Worm (Caenorhabditis elegans) whole organism, late embryonic: ENCODE results near the gene inf-1.

Source experiments
- K02D7.2 ChIP-seq: sonication (generic microtip); optimal IDR thresholded peaks from 2 replicates; lab custom pipeline; 2017; ENCODE audit warnings: mild to moderate bottlenecking, missing genetic modification characterization, missing compliant biosample characterization
- T23F11.4 ChIP-seq: fragments of 200-800 bp; sonication (Bioruptor generic); optimal IDR thresholded peaks from 2 replicates; lab custom pipeline; 2018; ENCODE audit warnings: mild to moderate bottlenecking, missing genetic modification characterization, missing compliant biosample characterization
- Y22D7AL.16 ChIP-seq: sonication (generic microtip); optimal IDR thresholded peaks from 2 replicates; lab custom pipeline; 2016; ENCODE audit warnings: missing genetic modification characterization, missing compliant biosample characterization
- ceh-22 ChIP-seq: sonication (generic microtip); optimal IDR thresholded peaks from 2 replicates; lab custom pipeline; 2017; ENCODE audit warnings: missing biosample characterization, missing genetic modification characterization
- ceh-24 ChIP-seq: sonication (generic microtip); optimal IDR thresholded peaks from 2 replicates; lab custom pipeline; 2016; ENCODE audit warnings: mild to moderate bottlenecking, missing genetic modification characterization, missing compliant biosample characterization
- ceh-31 ChIP-seq: sonication (generic microtip); optimal IDR thresholded peaks from 2 replicates; lab custom pipeline; 2016; ENCODE audit warnings: missing genetic modification characterization, missing compliant biosample characterization
- ceh-48 ChIP-seq: sonication (generic microtip); optimal IDR thresholded peaks from 2 replicates; lab custom pipeline; 2016; ENCODE audit warnings: missing genetic modification characterization, inconsistent platforms, missing compliant biosample characterization
- che-1 ChIP-seq: sonication (generic microtip); optimal IDR thresholded peaks from 2 replicates; lab custom pipeline; 2016; ENCODE audit warnings: mild to moderate bottlenecking, missing genetic modification characterization, missing compliant biosample characterization
- dmd-4 ChIP-seq: sonication (generic microtip); optimal IDR thresholded peaks from 2 replicates; lab custom pipeline; 2016; ENCODE audit warnings: borderline replicate concordance, missing genetic modification characterization, missing compliant biosample characterization
- dve-1 ChIP-seq: sonication (generic microtip); optimal IDR thresholded peaks from 2 replicates; lab custom pipeline; 2017; ENCODE audit warnings: antibody characterized with exemption, mild to moderate bottlenecking, missing genetic modification characterization, missing compliant biosample characterization
- elt-4 ChIP-seq: sonication (generic microtip); optimal IDR thresholded peaks from 2 replicates; lab custom pipeline; 2016; ENCODE audit warnings: missing genetic modification characterization, missing compliant biosample characterization
- eyg-1 ChIP-seq: sonication (generic microtip); optimal IDR thresholded peaks from 2 replicates; lab custom pipeline; 2016; ENCODE audit warnings: missing genotype, missing genetic modification characterization, missing compliant biosample characterization
- fax-1 ChIP-seq: sonication (generic microtip); optimal IDR thresholded peaks from 2 replicates; lab custom pipeline; 2016; ENCODE audit warnings: missing genotype, missing genetic modification characterization, missing compliant biosample characterization
- fkh-10 ChIP-seq: fragments of 150-350 bp; optimal IDR thresholded peaks from 2 replicates; lab custom pipeline; 2014; ENCODE audit warnings: missing biosample characterization, missing genetic modification reagents, missing genetic modification characterization
- hlh-30 ChIP-seq: sonication (generic microtip); optimal IDR thresholded peaks from 2 replicates; lab custom pipeline; 2017; ENCODE audit warnings: antibody characterized with exemption, missing genetic modification characterization, missing compliant biosample characterization; ENCODE audit not compliant: insufficient read depth
- hlh-8 ChIP-seq: sonication (generic microtip); optimal IDR thresholded peaks from 2 replicates; lab custom pipeline; 2016; ENCODE audit warnings: missing genotype, missing genetic modification characterization, missing compliant biosample characterization
- nfya-1 ChIP-seq: sonication (generic microtip); optimal IDR thresholded peaks from 2 replicates; lab custom pipeline; 2017; ENCODE audit warnings: missing genetic modification characterization, mild to moderate bottlenecking, missing compliant biosample characterization, antibody characterized with exemption, moderate library complexity
- odd-2 ChIP-seq: sonication (generic microtip); optimal IDR thresholded peaks from 2 replicates; lab custom pipeline; 2017; ENCODE audit warnings: antibody characterized with exemption, mild to moderate bottlenecking, missing genetic modification characterization, missing compliant biosample characterization
- pag-3 ChIP-seq: sonication (generic microtip); optimal IDR thresholded peaks from 2 replicates; lab custom pipeline; 2016; ENCODE audit warnings: missing compliant biosample characterization, missing genetic modification characterization, borderline replicate concordance
- pax-1 ChIP-seq: fragments of 150-350 bp; optimal IDR thresholded peaks from 2 replicates; lab custom pipeline; 2014; ENCODE audit warnings: missing biosample characterization, missing genetic modification characterization
- pha-4 ChIP-seq: fragments of 150-350 bp; optimal IDR thresholded peaks from 2 replicates; lab custom pipeline; 2018; ENCODE audit warnings: missing biosample characterization, missing genetic modification reagents, missing genetic modification characterization
- ref-2 ChIP-seq: sonication (generic microtip); optimal IDR thresholded peaks from 2 replicates; lab custom pipeline; 2016; ENCODE audit warnings: missing genetic modification characterization, missing compliant biosample characterization
- rnt-1 ChIP-seq: sonication (generic microtip); optimal IDR thresholded peaks from 2 replicates; lab custom pipeline; 2016; ENCODE audit warnings: missing genetic modification characterization, missing compliant biosample characterization
- sdc-2 ChIP-seq: sonication (generic microtip); optimal IDR thresholded peaks from 2 replicates; lab custom pipeline; 2016; ENCODE audit warnings: missing genotype, missing genetic modification characterization, missing compliant biosample characterization
- sox-2 ChIP-seq: fragments of 200-800 bp; sonication (Bioruptor generic); IDR thresholded peaks from 2 replicates; pipeline ENCODE4 v1.3.6; 2022; ENCODE audit warnings: missing genetic modification reagents, missing genetic modification characterization, missing compliant biosample characterization
- syd-9 ChIP-seq: sonication (generic microtip); optimal IDR thresholded peaks from 2 replicates; lab custom pipeline; 2016; ENCODE audit warnings: mild to moderate bottlenecking, missing genetic modification characterization, moderate library complexity, missing compliant biosample characterization
- unc-55 ChIP-seq: sonication (generic microtip); optimal IDR thresholded peaks from 2 replicates; lab custom pipeline; 2017; ENCODE audit warnings: missing biosample characterization, missing genetic modification reagents, missing genetic modification characterization

inf-1 gene

DNA sequence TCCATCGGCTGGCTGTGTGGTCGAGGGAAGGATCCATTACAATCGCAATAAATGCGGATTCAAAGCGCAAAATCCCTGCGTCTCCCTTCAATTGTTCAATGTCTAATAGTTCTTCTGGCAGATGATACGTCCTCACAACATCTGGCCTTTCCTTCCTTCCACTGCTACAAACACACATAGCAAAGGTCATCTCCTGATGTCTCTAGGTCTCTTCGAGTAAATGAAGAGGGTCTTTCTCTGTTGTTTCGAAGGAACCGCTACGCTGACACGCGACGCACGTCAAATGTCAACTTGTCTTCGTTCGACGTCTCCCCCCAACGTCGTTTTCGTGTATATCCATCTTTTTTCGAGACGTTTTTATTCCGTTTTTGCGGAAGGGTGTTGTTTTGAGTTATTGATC is 48.9 kb downstream of the inf-1 start (continued):
- TF ChIP-seq K02D7.2 (tag; lab: Kevin White, UChicago) (no peak), syd-9 (tag; lab: Kevin White, UChicago) (no peak), sdc-2 (tag; lab: Kevin White, UChicago) (no peak), hlh-8 (tag; lab: Kevin White, UChicago) (peak; percentile 94), pha-4 (no peak), ceh-22 (tag; lab: Kevin White, UChicago) (no peak), fax-1 (tag; lab: Kevin White, UChicago) (no peak), pax-1 (tag; lab: Kevin White, UChicago) (no peak), ceh-31 (tag; lab: Kevin White, UChicago) (peak; percentile 65), ref-2 (tag; lab: Kevin White, UChicago) (peak; percentile 62), elt-4 (tag; lab: Kevin White, UChicago) (no peak), pag-3 (no peak), eyg-1 (tag; lab: Kevin White, UChicago) (no peak), odd-2 (tag; lab: Kevin White, UChicago) (no peak), nfya-1 (tag; lab: Kevin White, UChicago) (peak; percentile 60), hlh-30 (peak; percentile 56), rnt-1 (tag; lab: Kevin White, UChicago) (peak; percentile 39)

ce11 chrIII:6979584-6979983 is 49.6 kb downstream of the inf-1 start, which contains the start of gene ceh-20:
TSS of gene ceh-20 (plus strand) at chrIII:6979884.
- no peak for TF ChIP-seq K02D7.2 (tag; lab: Kevin White, UChicago)
- TF ChIP-seq fkh-10 (GFP tag; lab: Kevin White, UChicago): no peak
- no peak for TF ChIP-seq Y22D7AL.16 (tag; lab: Kevin White, UChicago)
- no peak for TF ChIP-seq ceh-31 (tag; lab: Kevin White, UChicago)
- no peak for TF ChIP-seq ceh-48 (tag; lab: Kevin White, UChicago)
- no peak for TF ChIP-seq ceh-24 (tag; lab: Kevin White, UChicago)
- no peak for TF ChIP-seq elt-4 (tag; lab: Kevin White, UChicago)
- no peak for TF ChIP-seq dmd-4 (tag; lab: Kevin White, UChicago)
- no peak for TF ChIP-seq unc-55 (GFP tag; lab: Kevin White, UChicago)
- TF ChIP-seq dve-1 (tag; lab: Kevin White, UChicago): no peak
- no peak for TF ChIP-seq syd-9 (tag; lab: Kevin White, UChicago)
- TF ChIP-seq sox-2 (GFP tag; lab: Robert Waterston, UW): no peak
- no peak for TF ChIP-seq che-1 (tag; lab: Kevin White, UChicago)
- no peak for TF ChIP-seq pag-3
- no peak for TF ChIP-seq T23F11.4 (GFP tag; lab: Kevin White, UChicago)
